Worm (Caenorhabditis elegans) whole organism, mixed stage, embryonic: ENCODE measurements around the gene nhr-125.

Experiments
- elt-3 ChIP-seq: fragments of 150-350 bp; optimal IDR thresholded peaks from 2 replicates; lab custom pipeline; 2014; ENCODE audit warnings: missing biosample characterization, missing genetic modification characterization
- lin-13 ChIP-seq: fragments of 150-350 bp; optimal IDR thresholded peaks from 2 replicates; lab custom pipeline; 2014; ENCODE audit warnings: missing biosample characterization, missing genetic modification characterization
- nhr-12 ChIP-seq: fragments of 150-350 bp; optimal IDR thresholded peaks from 2 replicates; lab custom pipeline; 2014; ENCODE audit warnings: missing biosample characterization, missing genetic modification characterization
- unc-62 ChIP-seq: fragments of 150-350 bp; optimal IDR thresholded peaks from 2 replicates; lab custom pipeline; 2014; ENCODE audit warnings: missing biosample characterization, missing genetic modification reagents, missing genetic modification characterization
- zip-8 ChIP-seq: fragments of 150-350 bp; optimal IDR thresholded peaks from 2 replicates; lab custom pipeline; 2014; ENCODE audit warnings: missing biosample characterization, missing genetic modification characterization

ce11 chrV:4366440-4366839, 41.1 kb upstream of the nhr-125 start, which contains the start of gene F32D1.11:
- TF ChIP-seq unc-62 (GFP tag; lab: Kevin White, UChicago) (no peak), nhr-12 (tag; lab: Kevin White, UChicago) (no peak), elt-3 (tag; lab: Kevin White, UChicago) (no peak), lin-13 (tag; lab: Kevin White, UChicago) (no peak), zip-8 (tag; lab: Kevin White, UChicago) (no peak)
